Fruit fly (Drosophila melanogaster) Kc167 (cell line): ENCODE measurements around the gene CG43246.

ENCODE experiments used
- Myc ChIP-seq: fragments of >200 bp; optimal IDR thresholded peaks from 2 replicates; lab custom pipeline; 2017; ENCODE audit warnings: missing external identifiers
- Sin3A ChIP-seq: fragments of >200 bp; optimal IDR thresholded peaks from 2 replicates; lab custom pipeline; 2018; ENCODE audit warnings: missing external identifiers

- TF ChIP-seq Myc: no peak
- TF ChIP-seq Sin3A (lab: Kevin White, UChicago): no peak
These were observed 15.8 kb downstream of the CG43246 start for dm6 chr3L:14552041-14552924.
